Worm (Caenorhabditis elegans) whole organism, midembryonic: ENCODE results near the gene rme-4.

Experiments used
- flt-1 ChIP-seq: fragments of 200-800 bp; sonication (Bioruptor generic); IDR thresholded peaks from 2 replicates; pipeline ENCODE4 v1.3.6; 2022; ENCODE audit warnings: missing genetic modification characterization, missing compliant biosample characterization
- klf-2 ChIP-seq: fragments of 200-800 bp; sonication (Bioruptor generic); conservative IDR thresholded peaks from 2 replicates; pipeline ENCODE4 v1.3.6; 2022; ENCODE audit warnings: missing genetic modification reagents, missing genetic modification characterization, missing compliant biosample characterization
- ref-1 ChIP-seq: fragments of 200-800 bp; sonication (Bioruptor generic); conservative IDR thresholded peaks from 2 replicates; pipeline ENCODE4 v1.3.6; 2022; ENCODE audit warnings: missing genetic modification reagents, missing genetic modification characterization, missing compliant biosample characterization
- tab-1 ChIP-seq: fragments of 200-800 bp; sonication (Bioruptor generic); IDR thresholded peaks from 2 replicates; pipeline ENCODE4 v1.3.6; 2022; ENCODE audit warnings: missing genetic modification characterization, missing compliant biosample characterization
- ztf-29 ChIP-seq: fragments of 200-800 bp; sonication (Bioruptor generic); IDR thresholded peaks from 2 replicates; pipeline ENCODE4 v1.3.6; 2022; ENCODE audit warnings: missing genetic modification reagents, missing genetic modification characterization, missing compliant biosample characterization

ce11 chrX:10358083-10358482 lies 21.6 kb downstream of the rme-4 start, which contains the start of gene efhc-1:
- TF ChIP-seq tab-1 (GFP tag; lab: Robert Waterston, UW) (no peak), klf-2 (no peak), flt-1 (GFP tag; lab: Robert Waterston, UW) (no peak), ref-1 (GFP tag; lab: Robert Waterston, UW) (no peak), ztf-29 (GFP tag; lab: Robert Waterston, UW) (no peak)
